Fruit fly (Drosophila melanogaster): ENCODE measurements around the gene CG18418.
A peak's percentile ranks its signal among the peaks of the same experiment; 100 is the strongest.

The CG18418 gene

dm6 chr3L:4700091-4700490 lies 10.2 kb upstream of the CG18418 start:
- TF ChIP-seq GATAd (GFP tag; optimal IDR thresholded peaks at IDR 0.05), result no peak
- TF ChIP-seq Hr83 (GFP tag; optimal IDR thresholded peaks at IDR 0.05; ENCODE audit: poor library complexity, severe bottlenecking), result no peak
- no peak for TF ChIP-seq Hnf4 (GFP tag; optimal IDR thresholded peaks at IDR 0.05)
- TF ChIP-seq dl (GFP tag; optimal IDR thresholded peaks at IDR 0.05; ENCODE audit: insufficient read depth in 1 of 2, partially characterized antibody in 2 of 2), result no peak
- no peak for TF ChIP-seq HLH106 (tag; optimal IDR thresholded peaks at IDR 0.05)
- no peak for TF ChIP-seq Hr78 (GFP tag; optimal IDR thresholded peaks at IDR 0.05)
- no peak for TF ChIP-seq CG9705 (GFP tag; optimal IDR thresholded peaks at IDR 0.05)

dm6 chr3L:4698496-4698895 lies 8.6 kb upstream of the CG18418 start:
- TF ChIP-seq jim (GFP tag; optimal IDR thresholded peaks at IDR 0.05) (peak; percentile 37), N (GFP tag; optimal IDR thresholded peaks at IDR 0.05) (no peak)

dm6 chr3L:4698032-4698431 lies 8.2 kb upstream of the CG18418 start:
- TF ChIP-seq rgr (GFP tag; optimal IDR thresholded peaks at IDR 0.05) (peak; percentile 83), h (GFP tag; optimal IDR thresholded peaks at IDR 0.05) (peak; percentile 88), CG9705 (GFP tag; optimal IDR thresholded peaks at IDR 0.05) (peak; percentile 82), Myc (optimal IDR thresholded peaks at IDR 0.05) (no peak), OdsH (GFP tag; optimal IDR thresholded peaks at IDR 0.05) (peak; percentile 85), sage (GFP tag; optimal IDR thresholded peaks at IDR 0.05) (peak; percentile 67), Sp1 (GFP tag; optimal IDR thresholded peaks at IDR 0.05) (peak; percentile 77), woc (GFP tag; optimal IDR thresholded peaks at IDR 0.05) (peak; percentile 29), GATAd (GFP tag; optimal IDR thresholded peaks at IDR 0.05) (peak; percentile 53), psq (GFP tag; optimal IDR thresholded peaks at IDR 0.05) (peak; percentile 69), Hnf4 (GFP tag; optimal IDR thresholded peaks at IDR 0.05) (peak; percentile 81), Rel (GFP tag; optimal IDR thresholded peaks at IDR 0.05) (no peak), Rel (tag; optimal IDR thresholded peaks at IDR 0.05) (peak; percentile 18), fru (GFP tag; optimal IDR thresholded peaks at IDR 0.05) (peak; percentile 86), ey (GFP tag; optimal IDR thresholded peaks at IDR 0.05) (peak; percentile 84), lola (GFP tag; optimal IDR thresholded peaks at IDR 0.05) (no peak), jim (GFP tag; optimal IDR thresholded peaks at IDR 0.05) (no peak), foxo (GFP tag; optimal IDR thresholded peaks at IDR 0.05) (peak in 1 of 2 experiments; percentile 77), pan (optimal IDR thresholded peaks at IDR 0.05) (no peak), dsf (GFP tag; optimal IDR thresholded peaks at IDR 0.05; ENCODE audit: borderline replicate concordance) (no peak), N (GFP tag; optimal IDR thresholded peaks at IDR 0.05) (no peak), dmrt93B (GFP tag; optimal IDR thresholded peaks at IDR 0.05) (peak; percentile 77), Mio (GFP tag; optimal IDR thresholded peaks at IDR 0.05) (no peak), Vsx2 (GFP tag; optimal IDR thresholded peaks at IDR 0.05; ENCODE audit: partially characterized antibody) (no peak), brk (GFP tag; optimal IDR thresholded peaks at IDR 0.05) (peak; percentile 48), br (GFP tag; optimal IDR thresholded peaks at IDR 0.05) (peak; percentile 84), tai (GFP tag; optimal IDR thresholded peaks at IDR 0.05) (peak; percentile 69), CG32264 (GFP tag; optimal IDR thresholded peaks at IDR 0.05) (peak; percentile 31), Hr78 (GFP tag; optimal IDR thresholded peaks at IDR 0.05) (no peak), CrebA (GFP tag; optimal IDR thresholded peaks at IDR 0.05; ENCODE audit: borderline replicate concordance) (no peak), Hr83 (GFP tag; optimal IDR thresholded peaks at IDR 0.05; ENCODE audit: poor library complexity, severe bottlenecking) (peak; percentile 72), Abd-B (GFP tag; optimal IDR thresholded peaks at IDR 0.05) (no peak), Jra (GFP tag; optimal IDR thresholded peaks at IDR 0.05) (no peak), HLH106 (tag; optimal IDR thresholded peaks at IDR 0.05) (peak; percentile 82), sv (GFP tag; optimal IDR thresholded peaks at IDR 0.05) (peak; percentile 59)

dm6 chr3L:4697301-4697700 lies 7.4 kb upstream of the CG18418 start, which contains the start of gene CG13713:
Gene CG13713, plus strand, starts transcription at chr3L:4697601.
- no peak for TF ChIP-seq rgr (GFP tag; optimal IDR thresholded peaks at IDR 0.05)
- TF ChIP-seq dmrt93B (GFP tag; optimal IDR thresholded peaks at IDR 0.05), result no peak
- no peak for TF ChIP-seq Abd-B (GFP tag; optimal IDR thresholded peaks at IDR 0.05)
- TF ChIP-seq Hr83 (GFP tag; optimal IDR thresholded peaks at IDR 0.05; ENCODE audit: poor library complexity, severe bottlenecking), result no peak
- no peak for TF ChIP-seq dsf (GFP tag; optimal IDR thresholded peaks at IDR 0.05; ENCODE audit: borderline replicate concordance)
- TF ChIP-seq CG9705 (GFP tag; optimal IDR thresholded peaks at IDR 0.05), result no peak
- TF ChIP-seq woc (GFP tag; optimal IDR thresholded peaks at IDR 0.05), result no peak

All from whole organism, wandering third instar larva.